Worm (Caenorhabditis elegans) whole organism, late embryonic: ENCODE results near the gene Y14H12B.1.
A peak's percentile ranks its signal among the peaks of the same experiment; 100 is the strongest.

Experiments
- ceh-18 ChIP-seq: sonication (generic microtip); optimal IDR thresholded peaks from 2 replicates; lab custom pipeline; 2016; ENCODE audit warnings: missing genetic modification characterization, missing compliant biosample characterization
- dve-1 ChIP-seq: sonication (generic microtip); optimal IDR thresholded peaks from 2 replicates; lab custom pipeline; 2017; ENCODE audit warnings: antibody characterized with exemption, mild to moderate bottlenecking, missing genetic modification characterization, missing compliant biosample characterization
- ets-4 ChIP-seq: sonication (generic microtip); optimal IDR thresholded peaks from 2 replicates; lab custom pipeline; 2016; ENCODE audit warnings: missing genetic modification characterization, missing compliant biosample characterization
- fkh-10 ChIP-seq: fragments of 150-350 bp; optimal IDR thresholded peaks from 2 replicates; lab custom pipeline; 2014; ENCODE audit warnings: missing biosample characterization, missing genetic modification reagents, missing genetic modification characterization
- hlh-13 ChIP-seq: fragments of 200-800 bp; sonication (Bioruptor generic); optimal IDR thresholded peaks from 2 replicates; lab custom pipeline; 2018; ENCODE audit warnings: mild to moderate bottlenecking, missing genetic modification characterization, missing compliant biosample characterization
- lin-11 ChIP-seq: fragments of 200-800 bp; sonication (Bioruptor generic); optimal IDR thresholded peaks from 2 replicates; lab custom pipeline; 2018; ENCODE audit warnings: mild to moderate bottlenecking, missing genetic modification characterization, missing compliant biosample characterization
- nfya-1 ChIP-seq: sonication (generic microtip); optimal IDR thresholded peaks from 2 replicates; lab custom pipeline; 2017; ENCODE audit warnings: missing genetic modification characterization, mild to moderate bottlenecking, missing compliant biosample characterization, antibody characterized with exemption, moderate library complexity
- tbx-7 ChIP-seq: sonication (generic microtip); optimal IDR thresholded peaks from 2 replicates; lab custom pipeline; 2016; ENCODE audit warnings: missing genotype, missing genetic modification characterization, missing compliant biosample characterization
- ztf-16 ChIP-seq: sonication (generic microtip); optimal IDR thresholded peaks from 2 replicates; lab custom pipeline; 2017; ENCODE audit warnings: missing genetic modification characterization, missing compliant biosample characterization

Y14H12B.1 gene

DNA sequence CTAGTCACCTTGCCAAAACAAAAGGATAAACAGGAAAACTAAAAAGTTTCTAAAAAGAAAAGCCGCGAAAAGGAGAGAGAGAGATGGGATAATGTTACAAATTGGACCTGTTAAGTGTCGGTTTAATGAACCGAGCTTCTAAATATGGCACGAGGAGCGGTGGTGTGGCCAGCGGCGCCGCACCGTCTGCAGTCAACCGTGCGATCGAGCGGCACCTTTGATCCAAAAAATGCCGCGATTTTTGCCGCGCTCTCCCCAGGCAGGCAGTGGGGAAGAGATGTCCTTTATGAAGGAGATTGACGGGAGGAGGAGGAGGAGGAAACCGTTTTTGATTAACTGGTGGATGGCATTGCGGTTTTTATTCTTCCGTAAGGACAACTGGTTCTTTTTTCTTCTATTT, 46.1 kb downstream of the Y14H12B.1 start:
- no peak for TF ChIP-seq tbx-7
- TF ChIP-seq fkh-10 (GFP tag; lab: Kevin White, UChicago), result no peak
- TF ChIP-seq ztf-16 (tag; lab: Kevin White, UChicago), result no peak

- peak; percentile 58 for TF ChIP-seq nfya-1 (tag; lab: Kevin White, UChicago)
- TF ChIP-seq hlh-13 (GFP tag; lab: Kevin White, UChicago), result no peak
- TF ChIP-seq ztf-16 (tag; lab: Kevin White, UChicago), result no peak
- TF ChIP-seq ceh-18, result no peak
- no peak for TF ChIP-seq lin-11 (tag; lab: Kevin White, UChicago)
Observed at ce11 chrII:3982313-3982712, 48.1 kb downstream of the Y14H12B.1 start, which contains the start of gene lin-31. Gene lin-31, plus strand, starts transcription at chrII:3982549.

ce11 chrII:3984242-3984641, 50.0 kb downstream of the Y14H12B.1 start:
- peak; percentile 51 for TF ChIP-seq dve-1 (tag; lab: Kevin White, UChicago)
- TF ChIP-seq ets-4 (tag; lab: Kevin White, UChicago), result no peak
